Fruit fly (Drosophila melanogaster): Measurements from ENCODE around the gene Klp3A.

Klp3A gene

dm6 chrX:2608470-2609157, 4.8 kb upstream of the Klp3A start, which contains the start of gene Smyd3 (continued):
- TF ChIP-seq Nf-YC (tag; optimal IDR thresholded peaks at IDR 0.05) (peak; percentile 53), CG10366 (GFP tag; IDR thresholded peaks at IDR 0.05) (peak; percentile 84), eve (GFP tag; optimal IDR thresholded peaks at IDR 0.05) (no peak), crc (GFP tag; optimal IDR thresholded peaks at IDR 0.05) (peak; percentile 58), CG17612 (GFP tag; IDR thresholded peaks at IDR 0.05) (peak; percentile 69), Drgx (GFP tag; IDR thresholded peaks at IDR 0.05) (peak; percentile 86), CG1832 (GFP tag; optimal IDR thresholded peaks at IDR 0.05) (no peak), Asciz (GFP tag; optimal IDR thresholded peaks at IDR 0.05) (no peak), Hr39 (optimal IDR thresholded peaks at IDR 0.05) (no peak), insv (GFP tag; optimal IDR thresholded peaks at IDR 0.05) (no peak), CG17361 (GFP tag; IDR thresholded peaks at IDR 0.05) (peak; percentile 66), pum (GFP tag; optimal IDR thresholded peaks at IDR 0.05) (peak; percentile 70), CG14860 (GFP tag; IDR thresholded peaks at IDR 0.05; ENCODE audit: partially characterized antibody) (no peak), PHDP (tag; optimal IDR thresholded peaks at IDR 0.05) (peak; percentile 77), her (GFP tag; optimal IDR thresholded peaks at IDR 0.05) (peak; percentile 67), CG34376 (GFP tag; optimal IDR thresholded peaks at IDR 0.05) (peak; percentile 42), CoRest (tag; optimal IDR thresholded peaks at IDR 0.05) (peak; percentile 72), CG7839 (tag; optimal IDR thresholded peaks at IDR 0.05) (no peak), stc (GFP tag; IDR thresholded peaks at IDR 0.05) (peak; percentile 79; the same call in 1 of the 2 replicates), CG12104 (GFP tag; optimal IDR thresholded peaks at IDR 0.05) (peak; percentile 1), CG11398 (GFP tag; optimal IDR thresholded peaks at IDR 0.05) (peak; percentile 39), CG12391 (tag; optimal IDR thresholded peaks at IDR 0.05) (peak; percentile 77), tup (GFP tag; optimal IDR thresholded peaks at IDR 0.05) (peak; percentile 53), amos (GFP tag; IDR thresholded peaks at IDR 0.05; ENCODE audit: partially characterized antibody) (no peak), CG8089 (GFP tag; optimal IDR thresholded peaks at IDR 0.05) (peak; percentile 32), CG14965 (GFP tag; optimal IDR thresholded peaks at IDR 0.05; ENCODE audit: borderline replicate concordance) (no peak), Jarid2 (GFP tag; optimal IDR thresholded peaks at IDR 0.05) (no peak), ato (GFP tag; IDR thresholded peaks at IDR 0.05; ENCODE audit: partially characterized antibody) (no peak), CG6791 (GFP tag; IDR thresholded peaks at IDR 0.05; ENCODE audit: partially characterized antibody) (no peak), CG1792 (GFP tag; optimal IDR thresholded peaks at IDR 0.05) (peak; percentile 46), Atf6 (GFP tag; IDR thresholded peaks at IDR 0.05) (peak; percentile 84), CG2120 (GFP tag; optimal IDR thresholded peaks at IDR 0.05) (peak; percentile 90), sr (GFP tag; IDR thresholded peaks at IDR 0.05) (peak; percentile 31; the same call in 1 of the 3 replicates), CG18619 (GFP tag; optimal IDR thresholded peaks at IDR 0.05) (peak; percentile 67), psq (GFP tag; optimal IDR thresholded peaks at IDR 0.05) (peak; percentile 36), YL-1 (GFP tag; optimal IDR thresholded peaks at IDR 0.05) (peak; percentile 64), Opbp (GFP tag; IDR thresholded peaks at IDR 0.05; ENCODE audit: partially characterized antibody) (no peak), aop (GFP tag; IDR thresholded peaks at IDR 0.05) (no peak), odd (GFP tag; optimal IDR thresholded peaks at IDR 0.05) (no peak), fru (optimal IDR thresholded peaks at IDR 0.05) (no peak), CG11247 (GFP tag; IDR thresholded peaks at IDR 0.05) (peak; percentile 71), GATAe (GFP tag; conservative IDR thresholded peaks at IDR 0.05) (no peak), dan (GFP tag; IDR thresholded peaks at IDR 0.05) (no peak), CG2875 (GFP tag; optimal IDR thresholded peaks at IDR 0.05) (no peak), Xrp1 (GFP tag; IDR thresholded peaks at IDR 0.05) (peak; percentile 88), CG13775 (GFP tag; optimal IDR thresholded peaks at IDR 0.05) (peak; percentile 96), ro (GFP tag; IDR thresholded peaks at IDR 0.05) (peak; percentile 19; the same call in 1 of the 2 replicates), CG3847 (GFP tag; IDR thresholded peaks at IDR 0.05) (peak; percentile 84), kay (GFP tag; optimal IDR thresholded peaks at IDR 0.05) (peak; percentile 44), CG13287 (GFP tag; IDR thresholded peaks at IDR 0.05; ENCODE audit: partially characterized antibody) (no peak)

Measured in whole organism, embryonic.